Fruit fly (Drosophila melanogaster): Measurements from ENCODE around the gene Sodh2.

DNA sequence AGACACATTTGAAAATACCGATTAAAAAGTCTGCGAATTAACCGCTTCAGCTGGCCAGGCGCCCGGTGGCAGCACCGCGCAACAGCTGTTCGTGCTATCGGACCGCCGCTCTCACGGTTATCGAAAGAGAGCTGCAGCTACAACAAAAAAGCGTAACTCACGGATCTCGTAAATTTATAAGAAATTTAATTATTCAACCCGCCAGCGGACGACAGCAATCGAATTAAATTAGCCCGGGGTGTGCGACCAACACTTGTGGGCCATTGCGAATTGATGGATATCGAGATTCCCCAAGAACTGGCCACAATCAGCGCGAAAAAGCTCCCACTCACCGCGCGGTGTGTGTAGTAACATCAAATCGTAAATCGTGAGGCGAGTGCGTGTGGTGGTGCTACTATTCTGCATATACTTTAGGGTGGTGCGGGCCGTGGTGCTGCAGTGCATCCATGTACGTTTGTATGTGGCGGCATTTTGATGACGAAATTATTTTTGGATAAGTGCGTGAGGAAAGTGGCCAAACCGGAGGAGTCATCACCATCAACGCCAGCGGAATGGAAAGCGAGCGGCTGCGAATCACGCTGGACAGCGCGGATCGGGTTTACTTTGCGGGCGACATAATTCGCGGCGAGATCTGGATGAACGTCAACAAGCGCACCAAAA lies 9.4 kb downstream of the Sodh2 start, which contains the start of gene Leash:
- no peak for TF ChIP-seq kay (GFP tag; ENCODE audit: borderline replicate concordance)
- no peak for TF ChIP-seq Clk (GFP tag; optimal IDR thresholded peaks at IDR 0.05)
- TF ChIP-seq Crg-1 (GFP tag; optimal IDR thresholded peaks at IDR 0.05), result no peak
- no peak for TF ChIP-seq CG11617 (GFP tag; optimal IDR thresholded peaks at IDR 0.05)
- TF ChIP-seq CG5204 (GFP tag; optimal IDR thresholded peaks at IDR 0.05), result no peak
- no peak for TF ChIP-seq tj (GFP tag; optimal IDR thresholded peaks at IDR 0.05)
- TF ChIP-seq pad (GFP tag; optimal IDR thresholded peaks at IDR 0.05), result no peak
- no peak for TF ChIP-seq CG1620 (GFP tag; optimal IDR thresholded peaks at IDR 0.05)
- peak; percentile 4 for TF ChIP-seq cic (GFP tag; optimal IDR thresholded peaks at IDR 0.05)
- no peak for TF ChIP-seq ovo (GFP tag; optimal IDR thresholded peaks at IDR 0.05)
